Fruit fly (Drosophila melanogaster) whole organism, larva: Measurements from ENCODE around the gene CG2200.

Experiments
- noc ChIP-seq: fragments of 200-800 bp; sonication (Bioruptor generic); optimal IDR thresholded peaks from 3 replicates; lab custom pipeline; 2019; ENCODE audit warnings: missing biosample characterization, mild to moderate bottlenecking, missing genetic modification characterization, moderate library complexity

CG2200 gene

DNA sequence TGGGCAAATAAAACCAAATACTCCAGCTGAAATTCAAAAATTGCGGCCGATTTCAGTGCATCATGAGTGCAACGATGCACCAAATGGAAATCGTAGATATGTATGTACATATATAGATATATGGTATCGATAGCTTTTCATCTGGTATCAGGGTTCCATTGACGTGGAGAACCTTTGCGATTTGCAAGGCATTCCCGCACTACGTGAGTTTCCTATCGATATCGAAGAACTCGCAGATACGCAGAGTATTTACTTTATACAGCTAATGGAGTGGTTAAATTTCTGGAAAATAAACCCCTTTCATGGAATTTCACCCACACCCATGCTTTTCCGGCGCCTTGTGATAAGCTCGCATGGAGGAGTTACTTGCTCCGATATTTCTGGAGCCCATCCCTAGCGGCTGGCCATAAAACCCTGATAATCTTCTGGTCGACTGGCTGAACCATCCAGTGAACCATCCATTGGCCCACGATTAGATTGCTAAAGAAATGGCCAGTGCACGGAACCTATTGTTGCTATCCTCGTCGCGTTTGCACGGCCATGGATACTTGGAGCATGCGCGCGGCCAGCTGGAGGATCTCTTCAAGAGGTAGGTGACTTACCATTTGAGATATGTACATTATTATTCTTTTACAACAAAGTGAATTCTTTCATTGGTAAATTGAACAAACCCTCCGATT, at the start of gene CG2200:
Gene CG2200 (plus strand): TSS at position 215 of the 680 bp plus-strand sequence.
- peak; percentile 46 for TF ChIP-seq noc

DNA sequence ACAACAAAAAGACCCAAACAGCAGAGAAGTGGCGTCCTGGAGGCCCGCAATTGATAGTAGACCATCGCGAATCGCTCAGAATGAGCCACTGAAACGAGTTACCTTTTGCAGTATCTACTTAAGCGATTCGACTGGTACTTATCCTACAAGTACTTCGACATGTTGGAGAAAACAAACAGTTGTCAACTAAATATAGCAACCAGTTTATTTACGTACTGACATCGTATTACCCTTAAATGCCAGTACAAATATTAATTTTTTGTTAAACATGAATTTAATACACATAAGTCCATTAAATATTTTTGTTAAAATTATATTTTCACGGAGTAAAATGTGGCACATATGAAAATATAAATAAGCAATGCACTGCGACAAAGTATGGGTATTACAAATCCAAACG, 38.9 kb upstream of the CG2200 start, which contains the start of gene CG12715:
Gene CG12715 (minus strand): TSS at position 101 of the 400 bp plus-strand sequence.
- no peak for TF ChIP-seq noc

DNA sequence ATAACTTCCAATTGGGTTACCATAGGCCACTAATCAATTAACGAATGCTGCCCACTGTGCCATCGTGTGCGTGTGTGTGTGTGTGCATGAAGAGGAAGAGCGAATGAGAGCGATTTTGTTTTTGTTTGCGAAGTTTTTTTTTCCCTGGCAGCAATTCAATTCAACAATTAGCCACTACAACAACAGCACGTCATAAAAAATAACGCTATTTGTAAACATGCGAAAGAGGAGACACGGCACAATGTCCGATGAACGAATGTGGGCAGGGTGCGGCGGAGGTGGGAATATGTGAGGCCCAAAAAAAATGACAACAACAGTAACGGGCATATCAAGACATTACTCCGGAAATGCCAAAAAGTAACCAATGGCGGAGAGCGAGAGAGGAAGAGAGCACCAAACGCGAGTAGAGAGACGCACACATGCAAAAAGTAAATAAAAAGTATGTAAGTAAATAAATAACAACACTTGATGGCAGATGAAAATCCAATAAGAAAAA, 6.7 kb upstream of the CG2200 start:
- peak; percentile 64 for TF ChIP-seq noc

DNA sequence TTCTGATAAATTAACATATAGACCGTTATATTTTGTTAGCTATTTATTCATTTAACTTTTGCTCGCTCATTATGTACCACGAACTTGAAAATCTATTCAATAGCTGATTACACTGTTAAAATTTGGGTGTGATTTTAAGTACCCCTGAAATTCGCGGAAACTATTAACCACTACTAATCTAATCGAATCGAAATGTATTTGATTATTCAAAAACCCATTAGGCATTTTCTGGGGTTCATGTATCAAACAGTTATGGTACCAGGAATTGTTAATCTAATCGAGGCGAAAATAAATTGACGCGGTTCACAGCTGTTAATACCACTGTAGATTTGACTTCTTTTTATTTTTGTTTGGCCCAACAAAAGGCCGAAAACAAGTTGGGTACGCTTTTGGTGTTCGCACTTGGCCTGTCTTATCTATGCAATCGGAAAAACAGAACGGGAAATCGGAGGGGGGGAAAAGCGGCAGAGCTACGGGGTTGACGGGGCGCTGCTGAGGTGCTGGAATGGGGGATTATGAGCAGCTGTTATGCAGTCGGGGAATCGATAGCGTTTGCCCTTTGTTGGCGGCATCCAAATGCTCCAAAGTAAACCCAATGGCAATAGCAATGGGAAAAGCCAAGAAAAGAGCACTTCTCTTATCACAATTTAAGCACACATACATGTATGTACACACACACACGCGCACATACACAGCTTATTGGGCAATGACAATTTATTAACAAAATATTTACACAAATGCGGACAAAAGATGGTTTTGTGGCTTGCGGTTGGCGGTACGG, 5.9 kb upstream of the CG2200 start:
- TF ChIP-seq noc = no peak

DNA sequence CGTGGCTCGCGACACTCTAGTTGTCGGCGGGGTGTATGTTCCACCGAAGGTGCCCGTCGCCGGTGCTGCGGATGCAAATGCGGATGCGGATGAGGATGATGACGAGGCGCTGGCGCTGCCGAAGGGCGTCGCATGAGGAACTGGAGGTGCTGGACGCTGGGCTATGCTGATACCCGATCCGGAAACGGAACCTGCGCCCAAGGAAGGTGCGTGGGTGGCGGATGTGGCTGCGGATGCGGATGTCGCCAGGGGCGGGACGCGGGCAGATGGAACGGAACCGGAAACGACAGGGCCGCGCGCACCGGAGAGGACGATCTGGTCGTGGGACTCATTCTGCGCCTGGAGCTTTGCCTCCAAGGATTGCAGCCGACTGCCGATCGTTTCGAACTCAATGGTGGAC, 4.7 kb upstream of the CG2200 start:
- no peak for TF ChIP-seq noc

DNA sequence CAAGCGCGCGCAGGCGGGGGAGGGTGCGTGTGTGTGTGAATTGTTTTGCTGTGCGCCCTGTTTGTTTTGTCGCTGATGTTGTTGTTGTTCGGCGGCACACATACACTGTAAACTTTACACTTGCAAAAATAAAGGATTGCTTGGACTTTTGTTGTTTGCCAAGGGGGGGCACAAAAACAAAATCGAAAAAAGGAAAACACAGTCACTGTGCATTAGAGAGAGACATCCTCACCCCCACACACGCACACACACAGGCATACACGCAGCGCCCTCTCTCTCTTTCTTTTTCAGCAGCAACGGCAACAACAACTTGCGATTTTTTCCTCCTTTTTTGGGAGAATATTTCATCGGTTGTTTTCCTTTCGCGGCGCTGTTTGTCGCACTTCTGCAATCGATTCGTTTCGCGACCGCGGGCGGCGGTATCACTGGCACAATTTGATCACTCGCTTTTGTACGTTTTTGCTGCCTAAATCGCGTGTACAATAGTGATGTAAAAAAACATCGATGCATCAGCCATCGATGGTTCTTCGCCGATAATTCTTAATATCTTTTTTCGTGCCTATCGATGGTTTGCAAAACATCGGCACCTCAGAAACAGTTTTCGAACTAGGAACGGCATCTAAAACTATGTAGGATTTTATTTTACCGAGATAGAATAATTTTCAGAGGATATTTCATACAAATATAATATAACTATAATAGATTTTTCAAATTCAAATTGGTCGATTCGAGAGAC, 4.0 kb upstream of the CG2200 start, which contains the start of gene hep:
Gene hep (minus strand): TSS at position 515 of the 736 bp plus-strand sequence.
- TF ChIP-seq noc = peak; percentile 29

DNA sequence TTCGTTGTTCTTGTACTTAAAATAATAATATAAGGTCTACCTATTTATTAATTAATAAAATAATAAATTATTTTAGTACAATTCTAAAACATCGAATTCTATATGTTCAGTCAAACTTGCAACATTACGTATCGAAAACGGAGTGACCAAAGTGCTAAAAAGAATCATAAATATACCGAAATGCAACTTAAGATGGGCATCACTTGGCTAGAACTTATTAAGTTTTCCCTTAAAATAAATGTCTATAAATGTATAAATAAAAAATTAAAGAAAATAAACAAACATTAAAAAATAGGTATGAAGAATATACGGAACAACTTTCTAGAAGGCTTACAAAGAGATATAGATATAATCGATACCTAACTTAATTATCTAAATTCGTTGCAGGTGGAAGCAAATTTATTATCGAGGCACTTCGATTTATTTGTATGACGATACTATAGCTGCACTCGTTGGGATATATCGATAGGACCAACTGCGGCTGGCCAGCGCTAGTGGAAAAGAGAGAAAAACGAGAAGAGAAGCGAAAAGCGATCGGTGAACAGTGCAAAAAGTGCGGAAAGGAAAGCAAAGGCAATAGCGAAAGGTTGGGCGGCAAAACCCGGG, 3.3 kb upstream of the CG2200 start, which contains the start of gene lic:
Gene lic (plus strand): TSS at position 490 of the 606 bp plus-strand sequence.
- no peak for TF ChIP-seq noc

DNA sequence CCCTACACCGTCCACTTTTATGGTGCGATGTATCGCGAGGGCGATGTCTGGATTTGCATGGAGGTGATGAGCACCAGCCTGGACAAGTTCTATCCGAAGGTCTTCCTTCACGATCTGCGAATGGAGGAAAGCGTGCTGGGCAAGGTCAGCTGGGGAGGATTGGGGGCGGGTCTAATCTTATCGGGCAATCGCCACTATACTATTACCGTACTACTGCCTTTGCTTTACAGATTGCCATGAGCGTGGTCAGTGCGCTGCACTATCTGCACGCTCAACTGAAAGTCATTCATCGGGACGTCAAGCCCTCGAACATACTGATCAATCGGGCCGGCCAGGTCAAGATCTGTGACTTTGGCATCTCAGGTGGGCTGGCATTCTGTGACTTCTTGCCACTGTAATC, 2.2 kb upstream of the CG2200 start:
- no peak for TF ChIP-seq noc

DNA sequence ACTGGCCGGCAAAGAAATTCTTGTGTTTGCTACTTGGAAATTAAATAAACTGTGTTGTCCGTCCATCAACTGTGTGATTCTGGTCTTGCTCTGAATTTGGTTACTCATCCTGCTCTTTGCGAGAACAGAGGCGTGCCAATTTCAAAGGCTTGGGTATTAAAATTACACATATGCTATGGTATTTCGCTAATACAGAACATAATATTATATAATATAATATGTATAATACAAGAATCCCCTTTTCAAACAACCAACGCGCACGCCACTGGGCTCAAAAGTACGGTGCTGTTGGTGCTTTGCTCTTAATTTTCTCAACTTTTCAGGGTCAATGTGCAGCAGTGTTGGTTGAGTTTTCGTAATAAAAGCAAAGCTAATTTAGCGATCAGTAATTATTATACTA, 5.8 kb downstream of the CG2200 start:
- TF ChIP-seq noc = peak; percentile 88

DNA sequence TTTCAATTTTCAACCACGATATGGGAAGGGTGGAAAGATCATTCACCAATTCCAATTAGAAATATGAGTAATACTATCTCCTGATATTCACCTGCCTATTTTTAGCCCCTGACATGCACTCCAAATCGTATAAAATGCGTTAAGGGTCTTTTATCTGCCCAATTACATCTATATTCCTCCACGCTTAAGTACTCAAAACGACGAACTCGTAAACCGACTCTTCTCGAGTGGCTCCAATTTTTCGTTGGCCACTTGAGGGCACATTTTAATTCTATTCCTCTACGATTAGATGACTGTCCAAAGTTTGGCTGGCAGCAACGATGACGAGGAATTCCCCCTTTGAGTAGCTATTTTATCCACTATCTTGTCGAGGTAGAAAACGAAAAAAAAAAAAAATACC, 7.7 kb downstream of the CG2200 start:
- no peak for TF ChIP-seq noc

DNA sequence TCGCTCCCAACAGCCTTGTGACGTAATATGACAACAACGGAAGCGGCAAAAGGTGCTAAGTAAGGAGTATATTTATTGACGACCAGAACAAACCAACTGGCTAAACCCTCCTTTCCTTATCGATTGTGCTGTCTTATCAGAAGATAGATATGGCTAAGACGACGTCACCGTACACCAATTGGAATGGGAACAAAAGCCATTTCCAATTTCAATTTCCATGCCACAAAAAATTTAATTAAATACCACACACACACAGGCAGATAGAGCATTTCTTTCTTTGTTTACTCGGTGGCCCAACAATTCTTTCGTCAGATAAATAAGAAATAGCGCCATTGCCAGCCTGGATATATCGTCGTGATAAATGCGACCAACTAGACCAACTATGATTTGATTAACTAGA, 10.5 kb downstream of the CG2200 start:
- no peak for TF ChIP-seq noc

DNA sequence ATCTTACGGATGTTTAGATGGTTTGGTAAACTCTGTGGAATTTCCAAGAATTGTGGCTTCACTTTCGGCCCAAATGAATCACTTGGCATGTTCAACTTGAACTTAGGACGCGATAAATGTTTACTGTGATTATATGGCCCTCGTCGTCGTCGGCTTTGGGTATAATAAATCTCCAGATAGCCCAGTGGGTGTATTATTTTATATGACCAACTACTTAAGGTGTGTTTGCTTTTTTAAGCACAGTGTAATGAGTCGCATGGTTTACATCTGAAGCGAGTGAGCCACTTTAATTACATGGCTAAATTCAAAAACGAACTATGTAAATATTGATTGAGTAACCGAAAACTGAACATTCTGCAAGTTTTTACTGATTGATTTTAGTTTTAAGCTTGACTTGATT, 11.1 kb downstream of the CG2200 start:
- no peak for TF ChIP-seq noc

DNA sequence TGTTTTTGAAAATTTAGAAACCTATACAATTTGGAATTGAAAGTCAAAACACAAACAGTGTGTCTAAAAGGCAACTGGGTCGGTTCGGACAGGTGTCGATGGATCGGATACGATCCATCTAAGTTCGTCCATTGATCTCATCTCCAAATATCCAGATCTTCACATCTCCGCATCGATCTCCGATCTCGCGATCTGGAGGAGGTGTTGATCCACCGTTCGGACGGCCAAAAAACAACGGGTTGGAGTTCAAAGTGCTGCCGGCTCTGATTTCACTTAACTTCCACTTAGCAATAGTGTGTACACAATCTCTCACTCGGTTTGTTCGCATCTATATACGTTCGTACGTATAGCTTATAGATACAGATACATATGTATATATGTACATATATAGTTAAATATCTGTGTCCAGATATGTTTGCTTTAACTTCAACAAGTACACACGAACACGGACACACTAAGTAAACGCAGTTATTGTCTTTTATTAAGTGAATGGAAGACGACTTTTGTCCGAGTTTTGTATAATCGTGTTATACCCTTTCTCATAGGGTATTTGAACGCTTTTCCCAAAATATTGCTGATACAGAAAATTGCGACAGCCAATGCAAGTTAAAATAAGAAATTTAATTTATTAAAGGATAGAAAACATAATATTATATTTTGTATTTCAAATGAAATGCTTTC, 14.2 kb downstream of the CG2200 start, which contains the start of gene Fer3HCH:
Gene Fer3HCH (minus strand): TSS at position 51 of the 681 bp plus-strand sequence.
- TF ChIP-seq noc = no peak

DNA sequence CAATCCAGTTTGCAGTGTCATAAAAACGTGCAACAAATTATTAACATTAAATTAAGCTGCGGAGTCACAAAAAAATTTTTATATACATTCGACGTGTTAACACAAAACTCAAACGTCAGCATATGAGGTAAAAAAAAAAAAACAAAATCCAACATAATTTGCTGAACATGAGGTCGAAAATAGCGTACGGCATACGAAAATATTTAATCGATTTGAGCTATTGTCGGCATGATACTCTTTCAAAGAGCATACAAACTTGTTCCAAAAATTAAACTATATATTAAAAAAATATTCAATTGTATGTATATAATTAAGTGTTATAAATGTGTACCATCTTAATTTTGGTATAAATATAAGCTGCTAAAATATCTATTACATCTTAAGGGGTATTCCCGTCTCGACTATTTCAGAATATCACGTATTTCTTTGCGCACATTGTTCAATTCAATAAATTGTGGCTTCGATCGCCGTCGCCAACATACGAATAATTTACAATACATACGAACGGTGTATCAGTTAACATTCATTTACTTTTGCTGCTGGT, 15.6 kb downstream of the CG2200 start:
- peak; percentile 61 for TF ChIP-seq noc

DNA sequence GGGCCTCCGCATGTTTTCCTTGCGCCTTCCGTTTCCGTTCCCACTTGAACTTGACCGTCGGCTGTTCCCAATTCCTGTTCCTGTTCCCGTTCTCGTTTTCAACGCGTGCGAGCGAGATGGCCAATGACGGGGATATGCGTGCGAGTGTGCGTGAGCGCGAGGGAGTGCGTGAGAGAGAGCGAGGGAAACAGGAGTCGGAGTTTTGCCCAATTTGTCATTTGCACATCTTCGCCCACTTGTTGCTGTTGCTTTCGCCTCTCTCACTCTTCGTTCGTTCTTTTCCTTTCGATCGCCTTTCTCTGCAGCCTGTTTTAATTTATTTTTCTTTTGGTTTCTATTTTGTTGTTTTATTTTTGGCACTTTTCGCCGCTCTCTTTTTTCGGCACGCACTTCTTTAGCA, 17.7 kb downstream of the CG2200 start:
- TF ChIP-seq noc = no peak
